Fruit fly (Drosophila melanogaster) whole organism, prepupa: ENCODE measurements around the gene CG17801.

Experiments used
- Blimp-1 ChIP-seq: fragments of 200-800 bp; sonication (Bioruptor generic); optimal IDR thresholded peaks from 3 replicates; lab custom pipeline; 2017; ENCODE audit warnings: missing biosample characterization, missing genetic modification characterization, mild to moderate bottlenecking, moderate library complexity, missing genetic modification reagents
- CG11294 ChIP-seq: fragments of 200-800 bp; sonication (Bioruptor generic); IDR thresholded peaks from 2 replicates; pipeline ENCODE4 v1.3.6; 2022; ENCODE audit warnings: missing biosample characterization, missing genetic modification characterization
- CG15336 ChIP-seq: fragments of 200-800 bp; sonication (Bioruptor generic); IDR thresholded peaks from 2 replicates; pipeline ENCODE4 v1.3.6; 2022; ENCODE audit warnings: missing biosample characterization, missing genetic modification characterization
- CG3919 ChIP-seq: fragments of 200-800 bp; sonication (Bioruptor generic); optimal IDR thresholded peaks from 3 replicates; lab custom pipeline; 2016; ENCODE audit warnings: missing biosample characterization, missing genetic modification characterization
- Eip75B ChIP-seq: fragments of 200-800 bp; sonication (Bioruptor generic); optimal IDR thresholded peaks from 3 replicates; lab custom pipeline; 2016; ENCODE audit warnings: missing biosample characterization, missing genetic modification characterization

- TF ChIP-seq CG15336 (no peak), Blimp-1 (GFP tag; lab: Kevin White, UChicago) (no peak), Eip75B (GFP tag; lab: Kevin White, UChicago) (no peak), CG3919 (GFP tag; lab: Kevin White, UChicago) (no peak), CG11294 (no peak)
Measured at dm6 chr3R:17811707-17812099, 4.8 kb upstream of the CG17801 start.
